Worm (Caenorhabditis elegans): Measurements from ENCODE around the gene F59E12.15.

F59E12.15 gene

DNA sequence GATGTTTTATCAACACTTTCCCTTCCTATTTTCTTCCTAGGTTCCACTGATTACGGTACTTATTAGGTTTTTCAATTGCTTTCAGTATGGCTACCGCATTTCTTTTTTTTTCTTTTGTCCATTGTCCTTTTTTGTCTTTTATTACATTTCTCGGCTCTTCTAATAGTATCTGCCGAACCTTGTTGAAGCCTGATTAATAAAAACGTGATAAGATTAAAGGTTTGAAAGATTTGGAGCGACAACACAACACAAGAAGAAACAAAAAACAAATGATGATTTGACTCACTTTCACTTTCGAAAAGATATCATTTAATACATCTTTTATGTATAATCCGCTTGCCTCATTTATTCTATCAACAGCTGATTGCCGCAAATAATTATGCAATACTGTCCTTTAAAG lies 36.9 kb upstream of the F59E12.15 start, which contains the start of gene C25H3.15:
Gene C25H3.15 (plus strand): TSS at position 301 of the 400 bp plus-strand sequence.
- TF ChIP-seq nhr-11 (tag; optimal IDR thresholded peaks at IDR 0.05), result no peak
- TF ChIP-seq ceh-82 (tag; optimal IDR thresholded peaks at IDR 0.05), result no peak
- no peak for TF ChIP-seq nhr-23 (tag; optimal IDR thresholded peaks at IDR 0.05)
- TF ChIP-seq nhr-237 (tag; optimal IDR thresholded peaks at IDR 0.05), result no peak
- no peak for TF ChIP-seq unc-62 (GFP tag; optimal IDR thresholded peaks at IDR 0.05)
- TF ChIP-seq nhr-21 (tag; optimal IDR thresholded peaks at IDR 0.05), result no peak
- no peak for TF ChIP-seq egl-27 (tag; optimal IDR thresholded peaks at IDR 0.05)
- no peak for TF ChIP-seq nhr-12 (tag; optimal IDR thresholded peaks at IDR 0.05)
- TF ChIP-seq ztf-4 (tag; optimal IDR thresholded peaks at IDR 0.05), result no peak
- TF ChIP-seq lsy-2 (tag; optimal IDR thresholded peaks at IDR 0.05), result no peak
- no peak for TF ChIP-seq nhr-6 (tag; optimal IDR thresholded peaks at IDR 0.05)
- TF ChIP-seq elt-3 (tag; optimal IDR thresholded peaks at IDR 0.05), result no peak
- TF ChIP-seq zag-1 (tag; optimal IDR thresholded peaks at IDR 0.05), result no peak
- no peak for TF ChIP-seq alr-1 (tag; optimal IDR thresholded peaks at IDR 0.05)
- TF ChIP-seq ceh-16 (tag; optimal IDR thresholded peaks at IDR 0.05), result no peak
- TF ChIP-seq blmp-1 (tag; optimal IDR thresholded peaks at IDR 0.05; ENCODE audit: insufficient read depth), result no peak
- TF ChIP-seq mab-5 (tag; optimal IDR thresholded peaks at IDR 0.05), result no peak
- TF ChIP-seq ZK546.5 (tag; optimal IDR thresholded peaks at IDR 0.05), result no peak

- TF ChIP-seq unc-55 (GFP tag; optimal IDR thresholded peaks at IDR 0.05) (peak; percentile 44), sma-9 (GFP tag; optimal IDR thresholded peaks at IDR 0.05) (peak; percentile 4), sma-9 (tag; optimal IDR thresholded peaks at IDR 0.05) (no peak), C34F6.9 (tag; optimal IDR thresholded peaks at IDR 0.05) (peak; percentile 29), ztf-1 (GFP tag; conservative IDR thresholded peaks at IDR 0.05) (no peak), crh-2 (tag; optimal IDR thresholded peaks at IDR 0.05) (peak; percentile 39), lsy-2 (tag; optimal IDR thresholded peaks at IDR 0.05) (peak in 1 of 2 experiments; percentile 49)
Measured at ce11 chrII:5663180-5663791, 35.1 kb upstream of the F59E12.15 start.

DNA sequence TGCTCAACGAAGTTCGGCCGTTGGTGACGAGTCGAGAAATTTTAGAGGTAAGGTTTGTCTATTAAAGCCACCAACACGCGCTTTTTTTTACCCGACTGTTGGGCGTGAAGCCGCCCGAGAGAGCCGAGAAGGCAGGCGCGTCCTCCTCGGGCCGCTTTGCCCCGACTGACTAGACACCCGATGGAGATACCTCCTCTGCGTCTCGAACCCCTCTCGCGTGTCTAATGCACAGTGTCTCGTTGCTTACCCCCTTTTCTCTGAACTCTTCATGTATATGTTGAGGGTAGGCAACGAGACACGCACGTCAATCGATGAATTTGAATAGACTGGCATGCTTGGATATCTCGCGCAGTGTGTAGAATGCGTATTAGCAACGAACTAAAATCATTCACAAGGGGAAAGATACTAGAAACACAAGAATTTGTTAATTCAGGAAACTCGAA lies 33.6 kb upstream of the F59E12.15 start:
- no peak for TF ChIP-seq peb-1 (tag; optimal IDR thresholded peaks at IDR 0.05)
- peak; percentile 60 for TF ChIP-seq gmeb-1 (tag; optimal IDR thresholded peaks at IDR 0.05)
- no peak for TF ChIP-seq nhr-10 (tag; optimal IDR thresholded peaks at IDR 0.05)
- TF ChIP-seq C34F6.9 (tag; optimal IDR thresholded peaks at IDR 0.05), result peak; percentile 86
- TF ChIP-seq zag-1 (tag; optimal IDR thresholded peaks at IDR 0.05), result peak; percentile 93
- no peak for TF ChIP-seq nhr-11 (tag; optimal IDR thresholded peaks at IDR 0.05)
- TF ChIP-seq mab-5 (tag; optimal IDR thresholded peaks at IDR 0.05), result peak; percentile 77
- peak; percentile 95 for TF ChIP-seq nhr-129 (tag; optimal IDR thresholded peaks at IDR 0.05)
- no peak for TF ChIP-seq nhr-23 (tag; optimal IDR thresholded peaks at IDR 0.05)
- no peak for TF ChIP-seq nhr-237 (tag; optimal IDR thresholded peaks at IDR 0.05)
- TF ChIP-seq nhr-25 (tag; optimal IDR thresholded peaks at IDR 0.05), result peak; percentile 45
- TF ChIP-seq nhr-6 (tag; optimal IDR thresholded peaks at IDR 0.05), result peak; percentile 80
- no peak for TF ChIP-seq mbf-1 (tag; optimal IDR thresholded peaks at IDR 0.05)
- TF ChIP-seq ama-1 (optimal IDR thresholded peaks at IDR 0.05), result peak; percentile 99
- TF ChIP-seq ZK546.5 (tag; optimal IDR thresholded peaks at IDR 0.05), result no peak
- TF ChIP-seq ceh-16 (tag; optimal IDR thresholded peaks at IDR 0.05), result peak; percentile 76
- TF ChIP-seq fos-1 (tag; optimal IDR thresholded peaks at IDR 0.05), result peak; percentile 72
- peak; percentile 96 for TF ChIP-seq lin-11 (tag; optimal IDR thresholded peaks at IDR 0.05)
- TF ChIP-seq sma-9 (GFP tag; optimal IDR thresholded peaks at IDR 0.05), result peak; percentile 86
- TF ChIP-seq sma-9 (tag; optimal IDR thresholded peaks at IDR 0.05), result no peak
- peak; percentile 88 for TF ChIP-seq nhr-21 (tag; optimal IDR thresholded peaks at IDR 0.05)
- TF ChIP-seq ztf-1 (GFP tag; conservative IDR thresholded peaks at IDR 0.05), result 0 out of 2 replicates have a peak, but pooled peaks have one; percentile 61
- peak; percentile 98 for TF ChIP-seq ztf-4 (tag; optimal IDR thresholded peaks at IDR 0.05)
- no peak for TF ChIP-seq nhr-77 (tag; optimal IDR thresholded peaks at IDR 0.05)
- peak; percentile 50 for TF ChIP-seq ztf-11 (tag; optimal IDR thresholded peaks at IDR 0.05)
- peak; percentile 66 for TF ChIP-seq snpc-4 (tag; optimal IDR thresholded peaks at IDR 0.05)
- TF ChIP-seq F13H6.1 (tag; optimal IDR thresholded peaks at IDR 0.05), result peak; percentile 90
- peak; percentile 91 for TF ChIP-seq lin-13 (GFP tag; optimal IDR thresholded peaks at IDR 0.05)
- no peak for TF ChIP-seq elt-3 (tag; optimal IDR thresholded peaks at IDR 0.05)
- no peak for TF ChIP-seq nhr-12 (tag; optimal IDR thresholded peaks at IDR 0.05)
- TF ChIP-seq lin-39 (tag; optimal IDR thresholded peaks at IDR 0.05), result peak; percentile 58
- no peak for TF ChIP-seq dmd-4 (tag; optimal IDR thresholded peaks at IDR 0.05)
- TF ChIP-seq lsy-2 (tag; optimal IDR thresholded peaks at IDR 0.05), result peak; percentile 74 to 86
- TF ChIP-seq crh-2 (tag; optimal IDR thresholded peaks at IDR 0.05), result peak; percentile 84
- TF ChIP-seq elt-1 (tag; optimal IDR thresholded peaks at IDR 0.05), result no peak
- peak; percentile 15 for TF ChIP-seq blmp-1 (tag; optimal IDR thresholded peaks at IDR 0.05; ENCODE audit: insufficient read depth)
- peak; percentile 57 to 79 for TF ChIP-seq mdl-1 (tag; optimal IDR thresholded peaks at IDR 0.05)
- no peak for TF ChIP-seq unc-62 (GFP tag; optimal IDR thresholded peaks at IDR 0.05)
- peak; percentile 80 for TF ChIP-seq ceh-82 (tag; optimal IDR thresholded peaks at IDR 0.05)
- TF ChIP-seq sma-3 (GFP tag; optimal IDR thresholded peaks at IDR 0.05), result peak; percentile 74
- peak; percentile 63 for TF ChIP-seq unc-55 (GFP tag; optimal IDR thresholded peaks at IDR 0.05)
- TF ChIP-seq alr-1 (tag; optimal IDR thresholded peaks at IDR 0.05), result no peak
- no peak for TF ChIP-seq aly-2 (tag; optimal IDR thresholded peaks at IDR 0.05)
- TF ChIP-seq egl-27 (tag; optimal IDR thresholded peaks at IDR 0.05), result peak; percentile 58
- TF ChIP-seq skn-1 (tag; optimal IDR thresholded peaks at IDR 0.05), result no peak
- TF ChIP-seq unc-39 (tag; optimal IDR thresholded peaks at IDR 0.05), result no peak

All from whole organism, L2 larva.